Worm (Caenorhabditis elegans) whole organism, L1 larva: ENCODE data around the gene ins-35.
A peak's percentile ranks its signal among the peaks of the same experiment; 100 is the strongest.

ENCODE experiments used
- C16A3.4 ChIP-seq: fragments of 150-350 bp; optimal IDR thresholded peaks from 2 replicates; lab custom pipeline; 2014; ENCODE audit warnings: missing biosample characterization, missing genetic modification characterization
- F16B12.6 ChIP-seq: fragments of 150-350 bp; optimal IDR thresholded peaks from 2 replicates; lab custom pipeline; 2014; ENCODE audit warnings: missing biosample characterization, missing genetic modification characterization
- Y116A8C.19 ChIP-seq: sonication (generic microtip); optimal IDR thresholded peaks from 2 replicates; lab custom pipeline; 2016; ENCODE audit warnings: missing compliant biosample characterization, missing genetic modification characterization, borderline replicate concordance
- aha-1 ChIP-seq: fragments of 150-350 bp; optimal IDR thresholded peaks from 2 replicates; lab custom pipeline; 2014; ENCODE audit warnings: missing biosample characterization, missing genetic modification characterization
- alr-1 ChIP-seq: fragments of 200-800 bp; sonication (Bioruptor generic); optimal IDR thresholded peaks from 2 replicates; lab custom pipeline; 2018; ENCODE audit warnings: borderline replicate concordance, mild to moderate bottlenecking, missing genetic modification characterization, missing compliant biosample characterization
- aly-2 ChIP-seq: fragments of 150-350 bp; optimal IDR thresholded peaks from 2 replicates; lab custom pipeline; 2014; ENCODE audit warnings: missing biosample characterization, missing genetic modification characterization
- ceh-8 ChIP-seq: fragments of 200-800 bp; sonication (Bioruptor generic); optimal IDR thresholded peaks from 2 replicates; lab custom pipeline; 2018; ENCODE audit warnings: mild to moderate bottlenecking, missing genetic modification characterization, moderate library complexity, missing compliant biosample characterization
- ceh-82 ChIP-seq, 3 experiments: fragments of 150-350 bp in 1 of 3; sonication (generic microtip) in 2 of 3; optimal IDR thresholded peaks; 2 replicates each; lab custom pipeline; 2014 to 2017; ENCODE audit warnings: missing biosample characterization in 3 of 3, missing genetic modification characterization in 3 of 3
- ceh-88 ChIP-seq: fragments of 200-800 bp; sonication (Bioruptor generic); IDR thresholded peaks from 2 replicates; pipeline ENCODE4 v1.3.6; 2022; ENCODE audit warnings: missing genetic modification characterization, missing compliant biosample characterization
- ceh-90 ChIP-seq: sonication (generic microtip); optimal IDR thresholded peaks from 2 replicates; lab custom pipeline; 2016; ENCODE audit warnings: missing genetic modification characterization, missing compliant biosample characterization
- dpl-1 ChIP-seq, 3 experiments: fragments of 150-350 bp in 2 of 3; sonication (generic microtip) in 1 of 3; optimal IDR thresholded peaks; 2 replicates each; lab custom pipeline; 2014 to 2017; ENCODE audit warnings: missing biosample characterization in 3 of 3, missing genetic modification characterization in 3 of 3, missing genetic modification reagents in 3 of 3
- dsc-1 ChIP-seq: sonication (generic microtip); optimal IDR thresholded peaks from 2 replicates; lab custom pipeline; 2016; ENCODE audit warnings: mild to moderate bottlenecking, missing genetic modification characterization, missing compliant biosample characterization
- efl-1 ChIP-seq, 4 experiments: fragments of 150-350 bp; optimal IDR thresholded peaks in 3 of 4; peaks in 1 of 4; 1 replicate in 1 of 4; 2 replicates in 3 of 4; lab custom pipeline; 2014; ENCODE audit warnings: missing biosample characterization in 2 of 4, missing genetic modification characterization in 2 of 4, missing genetic modification reagents in 2 of 4
- efl-3 ChIP-seq: fragments of 200-800 bp; sonication (Bioruptor generic); optimal IDR thresholded peaks from 2 replicates; lab custom pipeline; 2018; ENCODE audit warnings: mild to moderate bottlenecking, missing genetic modification characterization, missing compliant biosample characterization
- elt-2 ChIP-seq: sonication (generic microtip); optimal IDR thresholded peaks from 2 replicates; lab custom pipeline; 2016; ENCODE audit warnings: missing genetic modification characterization, mild to moderate bottlenecking, inconsistent platforms, missing compliant biosample characterization, missing genetic modification reagents
- elt-3 ChIP-seq, 6 experiments: fragments of 150-350 bp in 1 of 6; sonication (generic microtip); optimal IDR thresholded peaks; 2 replicates each; lab custom pipeline; 2017 to 2018; ENCODE audit warnings: missing biosample characterization in 6 of 6, missing genetic modification characterization in 6 of 6, inconsistent platforms in 1 of 6
- ets-5 ChIP-seq: fragments of 200-800 bp; sonication (Bioruptor generic); IDR thresholded peaks from 2 replicates; pipeline ENCODE4 v1.3.6; 2022; ENCODE audit warnings: missing genetic modification characterization, missing compliant biosample characterization
- fkh-10 ChIP-seq: sonication (generic microtip); optimal IDR thresholded peaks from 2 replicates; lab custom pipeline; 2017; ENCODE audit warnings: missing biosample characterization, missing genetic modification reagents, missing genetic modification characterization
- fkh-4 ChIP-seq: sonication (generic microtip); optimal IDR thresholded peaks from 2 replicates; lab custom pipeline; 2016; ENCODE audit warnings: missing compliant biosample characterization, missing genetic modification characterization, borderline replicate concordance
- fos-1 ChIP-seq: fragments of 150-350 bp; optimal IDR thresholded peaks from 2 replicates; lab custom pipeline; 2014; ENCODE audit warnings: missing biosample characterization, missing genetic modification characterization
- grh-1 ChIP-seq: fragments of 200-800 bp; sonication (Bioruptor generic); IDR thresholded peaks from 2 replicates; pipeline ENCODE4 v1.3.6; 2022; ENCODE audit warnings: missing genetic modification reagents, missing genetic modification characterization, missing compliant biosample characterization
- irx-1 ChIP-seq: sonication (generic microtip); optimal IDR thresholded peaks from 2 replicates; lab custom pipeline; 2016; ENCODE audit warnings: missing genetic modification characterization, missing compliant biosample characterization
- isw-1 ChIP-seq: fragments of 200-800 bp; sonication (Bioruptor generic); IDR thresholded peaks from 2 replicates; pipeline ENCODE4 v1.3.6; 2022; ENCODE audit warnings: missing genetic modification characterization, missing compliant biosample characterization
- jun-1 ChIP-seq: fragments of 150-350 bp; optimal IDR thresholded peaks from 2 replicates; lab custom pipeline; 2014; ENCODE audit warnings: missing biosample characterization, missing genetic modification reagents, missing genetic modification characterization
- lin-13 ChIP-seq: fragments of 150-350 bp; optimal IDR thresholded peaks from 2 replicates; lab custom pipeline; 2014; ENCODE audit warnings: missing biosample characterization, missing genetic modification reagents, missing genetic modification characterization
- lin-35 ChIP-seq, 2 experiments: fragments of 150-350 bp; optimal IDR thresholded peaks; 2 replicates each; lab custom pipeline; 2014; ENCODE audit warnings: missing biosample characterization in 2 of 2, missing genetic modification characterization in 2 of 2, missing genetic modification reagents in 2 of 2
- lin-39 ChIP-seq: fragments of 150-350 bp; optimal IDR thresholded peaks from 2 replicates; lab custom pipeline; 2014; ENCODE audit warnings: missing biosample characterization, missing genetic modification reagents, missing genetic modification characterization
- lir-3 ChIP-seq: sonication (generic microtip); optimal IDR thresholded peaks from 2 replicates; lab custom pipeline; 2016; ENCODE audit warnings: mild to moderate bottlenecking, missing genetic modification characterization, moderate library complexity, missing compliant biosample characterization; ENCODE audit not compliant: poor library complexity
- lsy-2 ChIP-seq, 2 experiments: fragments of 150-350 bp; optimal IDR thresholded peaks; 2 replicates each; lab custom pipeline; 2014; ENCODE audit warnings: missing biosample characterization in 2 of 2, missing genetic modification characterization in 2 of 2
- mab-9 ChIP-seq: fragments of 200-800 bp; sonication (Bioruptor generic); IDR thresholded peaks from 2 replicates; pipeline ENCODE4 v1.3.6; 2022; ENCODE audit warnings: missing genetic modification reagents, missing genetic modification characterization, missing compliant biosample characterization
- mdl-1 ChIP-seq, 2 experiments: fragments of 150-350 bp; optimal IDR thresholded peaks; 2 replicates each; lab custom pipeline; 2014 to 2017; ENCODE audit warnings: missing biosample characterization in 2 of 2, missing genetic modification characterization in 2 of 2, inconsistent platforms in 1 of 2
- mef-2 ChIP-seq: fragments of 150-350 bp; optimal IDR thresholded peaks from 2 replicates; lab custom pipeline; 2014; ENCODE audit warnings: missing biosample characterization, missing genetic modification characterization
- mep-1 ChIP-seq: fragments of 150-350 bp; optimal IDR thresholded peaks from 2 replicates; lab custom pipeline; 2014; ENCODE audit warnings: missing biosample characterization, missing genetic modification characterization
- nhr-11 ChIP-seq: fragments of 150-350 bp; optimal IDR thresholded peaks from 2 replicates; lab custom pipeline; 2014; ENCODE audit warnings: missing biosample characterization, missing genetic modification characterization
- nhr-12 ChIP-seq: sonication (generic microtip); optimal IDR thresholded peaks from 2 replicates; lab custom pipeline; 2017; ENCODE audit warnings: missing biosample characterization, missing genetic modification characterization
- nhr-20 ChIP-seq: sonication (generic microtip); optimal IDR thresholded peaks from 2 replicates; lab custom pipeline; 2016; ENCODE audit warnings: mild to moderate bottlenecking, missing genetic modification characterization, missing compliant biosample characterization
- nhr-28 ChIP-seq: fragments of 150-350 bp; optimal IDR thresholded peaks from 2 replicates; lab custom pipeline; 2014; ENCODE audit warnings: missing biosample characterization, missing genetic modification characterization
- nhr-85 ChIP-seq: sonication (generic microtip); peaks from one replicate; lab custom pipeline; 2016; ENCODE audit warnings: missing genetic modification characterization, inconsistent platforms, missing compliant biosample characterization
- nhr-90 ChIP-seq: sonication (generic microtip); optimal IDR thresholded peaks from 2 replicates; lab custom pipeline; 2016; ENCODE audit warnings: mild to moderate bottlenecking, missing genetic modification characterization, missing compliant biosample characterization; ENCODE audit not compliant: poor library complexity
- pax-3 ChIP-seq: fragments of 200-800 bp; sonication (Bioruptor generic); optimal IDR thresholded peaks from 2 replicates; lab custom pipeline; 2018; ENCODE audit warnings: mild to moderate bottlenecking, missing genetic modification characterization, moderate library complexity, missing compliant biosample characterization
- pqm-1 ChIP-seq: sonication (generic microtip); optimal IDR thresholded peaks from 3 replicates; lab custom pipeline; 2017; ENCODE audit warnings: missing biosample characterization, missing genetic modification characterization
- skn-1 ChIP-seq: fragments of 150-350 bp; optimal IDR thresholded peaks from 2 replicates; lab custom pipeline; 2014; ENCODE audit warnings: missing biosample characterization, missing genetic modification characterization
- snpc-4 ChIP-seq: fragments of 150-350 bp; optimal IDR thresholded peaks from 2 replicates; lab custom pipeline; 2014; ENCODE audit warnings: missing biosample characterization, missing genetic modification characterization
- snu-23 ChIP-seq: sonication (generic microtip); optimal IDR thresholded peaks from 2 replicates; lab custom pipeline; 2016; ENCODE audit warnings: missing genetic modification characterization, missing compliant biosample characterization
- sox-4 ChIP-seq: sonication (generic microtip); optimal IDR thresholded peaks from 2 replicates; lab custom pipeline; 2016; ENCODE audit warnings: missing genetic modification characterization, missing compliant biosample characterization
- sup-37 ChIP-seq: fragments of 200-800 bp; sonication (Bioruptor generic); optimal IDR thresholded peaks from 2 replicates; lab custom pipeline; 2018; ENCODE audit warnings: mild to moderate bottlenecking, missing genetic modification characterization, missing compliant biosample characterization
- swsn-7 ChIP-seq: sonication (generic microtip); optimal IDR thresholded peaks from 2 replicates; lab custom pipeline; 2016; ENCODE audit warnings: missing genetic modification characterization, missing compliant biosample characterization
- unc-130 ChIP-seq: fragments of 150-350 bp; optimal IDR thresholded peaks from 2 replicates; lab custom pipeline; 2017; ENCODE audit warnings: missing biosample characterization, missing genetic modification characterization, inconsistent platforms
- unc-30 ChIP-seq: sonication (generic microtip); optimal IDR thresholded peaks from 2 replicates; lab custom pipeline; 2017; ENCODE audit warnings: missing biosample characterization, missing genetic modification characterization
- unc-62 ChIP-seq: fragments of 150-350 bp; optimal IDR thresholded peaks from 2 replicates; lab custom pipeline; 2014; ENCODE audit warnings: missing biosample characterization, missing genetic modification reagents, missing genetic modification characterization
- unc-86 ChIP-seq: sonication (generic microtip); optimal IDR thresholded peaks from 2 replicates; lab custom pipeline; 2016; ENCODE audit warnings: missing genetic modification characterization, missing compliant biosample characterization
- unc-98 ChIP-seq: fragments of 200-800 bp; sonication (Bioruptor generic); IDR thresholded peaks from 2 replicates; pipeline ENCODE4 v1.3.6; 2022; ENCODE audit warnings: missing genetic modification characterization, missing compliant biosample characterization
- ztf-11 ChIP-seq, 2 experiments: sonication (generic microtip); optimal IDR thresholded peaks; 2 replicates each; lab custom pipeline; 2016 to 2017; ENCODE audit warnings: missing genetic modification characterization in 2 of 2, missing biosample characterization in 1 of 2, missing compliant biosample characterization in 1 of 2

ins-35 gene

ce11 chrV:20413426-20413825, 38.1 kb downstream of the ins-35 start:
- TF ChIP-seq elt-3 (tag; optimal IDR thresholded peaks at IDR 0.05; lab: Kevin White, UChicago), result peak in 2 of 6 experiments; percentile 7 to 16
- TF ChIP-seq jun-1 (tag; lab: Kevin White, UChicago), result no peak
- TF ChIP-seq snu-23, result peak; percentile 30
- TF ChIP-seq aha-1 (tag; lab: Kevin White, UChicago), result no peak
- TF ChIP-seq aly-2 (tag; lab: Kevin White, UChicago), result no peak
- no peak for TF ChIP-seq efl-1 (optimal IDR thresholded peaks at IDR 0.05; lab: Kevin White, UChicago)
- peak in 1 of 2 experiments; percentile 30 for TF ChIP-seq efl-1 (GFP tag; optimal IDR thresholded peaks at IDR 0.05 in 1 of 2; lab: Kevin White, UChicago)
- TF ChIP-seq lir-3 (tag; lab: Kevin White, UChicago), result no peak
- no peak for TF ChIP-seq fkh-4 (tag; lab: Kevin White, UChicago)
- TF ChIP-seq lin-39 (tag; lab: Kevin White, UChicago), result no peak
- TF ChIP-seq lin-13 (GFP tag; lab: Kevin White, UChicago), result no peak
- no peak for TF ChIP-seq mab-9
- TF ChIP-seq unc-30 (tag; lab: Kevin White, UChicago), result no peak
- no peak for TF ChIP-seq unc-98 (GFP tag; lab: Robert Waterston, UW)
- no peak for TF ChIP-seq isw-1 (GFP tag; lab: Robert Waterston, UW)
- TF ChIP-seq sox-4 (tag; lab: Kevin White, UChicago), result no peak
- peak; percentile 14 for TF ChIP-seq nhr-90 (tag; lab: Kevin White, UChicago)
- no peak for TF ChIP-seq ceh-90 (tag; lab: Kevin White, UChicago)
- no peak for TF ChIP-seq irx-1 (tag; lab: Kevin White, UChicago)
- no peak for TF ChIP-seq snpc-4 (tag; lab: Kevin White, UChicago)
- no peak for TF ChIP-seq unc-62 (GFP tag; lab: Kevin White, UChicago)
- TF ChIP-seq swsn-7 (tag; lab: Kevin White, UChicago), result no peak
- no peak for TF ChIP-seq pax-3 (tag; lab: Kevin White, UChicago)
- peak in 1 of 2 experiments; percentile 46 for TF ChIP-seq lin-35 (GFP tag; optimal IDR thresholded peaks at IDR 0.05; lab: Kevin White, UChicago)
- TF ChIP-seq mep-1 (tag; lab: Kevin White, UChicago), result no peak
- no peak for TF ChIP-seq fos-1 (tag; lab: Kevin White, UChicago)
- no peak for TF ChIP-seq mef-2 (tag; lab: Kevin White, UChicago)
- TF ChIP-seq dsc-1 (tag; lab: Kevin White, UChicago), result no peak
- peak; percentile 35 for TF ChIP-seq nhr-20
- no peak for TF ChIP-seq pqm-1 (tag; lab: Kevin White, UChicago)
- no peak for TF ChIP-seq ets-5
- peak in 1 of 3 experiments; percentile 20 for TF ChIP-seq dpl-1 (GFP tag; optimal IDR thresholded peaks at IDR 0.05; lab: Kevin White, UChicago)
- TF ChIP-seq nhr-11 (tag; lab: Kevin White, UChicago), result no peak
- no peak for TF ChIP-seq nhr-12 (tag; lab: Kevin White, UChicago)
- TF ChIP-seq ztf-11 (tag; optimal IDR thresholded peaks at IDR 0.05; lab: Kevin White, UChicago), result no peak
- TF ChIP-seq ceh-88 (GFP tag; lab: Robert Waterston, UW), result no peak
- TF ChIP-seq ceh-82 (tag; optimal IDR thresholded peaks at IDR 0.05; lab: Kevin White, UChicago), result no peak
- no peak for TF ChIP-seq ceh-8 (GFP tag; lab: Kevin White, UChicago)
- TF ChIP-seq unc-86 (tag; lab: Kevin White, UChicago), result no peak
- no peak for TF ChIP-seq nhr-28 (tag; lab: Kevin White, UChicago)
- TF ChIP-seq unc-130 (tag; lab: Kevin White, UChicago), result no peak
- peak; percentile 70 for TF ChIP-seq elt-2 (tag; lab: Kevin White, UChicago)
- peak; percentile 49 for TF ChIP-seq nhr-85 (tag; lab: Kevin White, UChicago)
- TF ChIP-seq skn-1, result no peak
- TF ChIP-seq Y116A8C.19 (tag; lab: Kevin White, UChicago), result no peak
- TF ChIP-seq sup-37 (GFP tag; lab: Kevin White, UChicago), result no peak
- TF ChIP-seq mdl-1 (tag; optimal IDR thresholded peaks at IDR 0.05; lab: Kevin White, UChicago), result peak in 1 of 2 experiments; percentile 60
- no peak for TF ChIP-seq fkh-10 (GFP tag; lab: Kevin White, UChicago)
- no peak for TF ChIP-seq efl-3 (GFP tag; lab: Kevin White, UChicago)
- TF ChIP-seq F16B12.6 (tag; lab: Kevin White, UChicago), result no peak
- TF ChIP-seq lsy-2 (tag; optimal IDR thresholded peaks at IDR 0.05; lab: Kevin White, UChicago), result no peak
- no peak for TF ChIP-seq C16A3.4 (tag; lab: Kevin White, UChicago)
- TF ChIP-seq alr-1 (tag; lab: Kevin White, UChicago), result no peak
- no peak for TF ChIP-seq grh-1 (GFP tag; lab: Robert Waterston, UW)
